Worm (Caenorhabditis elegans) whole organism, L1 larva: Measurements from ENCODE around the gene F53C11.5.

Source experiments
- ceh-82 ChIP-seq, 3 experiments: fragments of 150-350 bp in 1 of 3; sonication (generic microtip) in 2 of 3; optimal IDR thresholded peaks; 2 replicates each; lab custom pipeline; 2014 to 2017; ENCODE audit warnings: missing biosample characterization in 3 of 3, missing genetic modification characterization in 3 of 3
- dpl-1 ChIP-seq, 3 experiments: fragments of 150-350 bp in 2 of 3; sonication (generic microtip) in 1 of 3; optimal IDR thresholded peaks; 2 replicates each; lab custom pipeline; 2014 to 2017; ENCODE audit warnings: missing biosample characterization in 3 of 3, missing genetic modification characterization in 3 of 3, missing genetic modification reagents in 3 of 3
- elt-3 ChIP-seq, 6 experiments: fragments of 150-350 bp in 1 of 6; sonication (generic microtip); optimal IDR thresholded peaks; 2 replicates each; lab custom pipeline; 2017 to 2018; ENCODE audit warnings: missing biosample characterization in 6 of 6, missing genetic modification characterization in 6 of 6, inconsistent platforms in 1 of 6
- fkh-8 ChIP-seq: sonication (generic microtip); optimal IDR thresholded peaks from 2 replicates; lab custom pipeline; 2016; ENCODE audit warnings: mild to moderate bottlenecking, missing genetic modification characterization, missing compliant biosample characterization
- hlh-4 ChIP-seq: sonication (generic microtip); optimal IDR thresholded peaks from 2 replicates; lab custom pipeline; 2016; ENCODE audit warnings: mild to moderate bottlenecking, missing genetic modification characterization, missing compliant biosample characterization
- mdl-1 ChIP-seq, 2 experiments: fragments of 150-350 bp; optimal IDR thresholded peaks; 2 replicates each; lab custom pipeline; 2014 to 2017; ENCODE audit warnings: missing biosample characterization in 2 of 2, missing genetic modification characterization in 2 of 2, inconsistent platforms in 1 of 2
- skn-1 ChIP-seq: fragments of 150-350 bp; optimal IDR thresholded peaks from 2 replicates; lab custom pipeline; 2014; ENCODE audit warnings: missing biosample characterization, missing genetic modification characterization
- snpc-4 ChIP-seq: fragments of 150-350 bp; optimal IDR thresholded peaks from 2 replicates; lab custom pipeline; 2014; ENCODE audit warnings: missing biosample characterization, missing genetic modification characterization
- tbx-2 ChIP-seq: sonication (generic microtip); optimal IDR thresholded peaks from 2 replicates; lab custom pipeline; 2016; ENCODE audit warnings: missing genetic modification characterization, missing compliant biosample characterization
- ztf-11 ChIP-seq, 2 experiments: sonication (generic microtip); optimal IDR thresholded peaks; 2 replicates each; lab custom pipeline; 2016 to 2017; ENCODE audit warnings: missing genetic modification characterization in 2 of 2, missing biosample characterization in 1 of 2, missing compliant biosample characterization in 1 of 2
- ztf-4 ChIP-seq: fragments of 150-350 bp; optimal IDR thresholded peaks from 2 replicates; lab custom pipeline; 2014; ENCODE audit warnings: missing biosample characterization, missing genetic modification characterization

ce11 chrV:13782190-13782589 lies 5.2 kb upstream of the F53C11.5 start, which contains the start of gene decr-1.1:
- TF ChIP-seq snpc-4 (tag; lab: Kevin White, UChicago): no peak
- no peak for TF ChIP-seq skn-1
- no peak for TF ChIP-seq hlh-4 (tag; lab: Kevin White, UChicago)
- TF ChIP-seq dpl-1 (GFP tag; optimal IDR thresholded peaks at IDR 0.05; lab: Kevin White, UChicago): no peak
- TF ChIP-seq elt-3 (tag; optimal IDR thresholded peaks at IDR 0.05; lab: Kevin White, UChicago): no peak
- no peak for TF ChIP-seq ztf-11 (tag; optimal IDR thresholded peaks at IDR 0.05; lab: Kevin White, UChicago)
- TF ChIP-seq ztf-4 (tag; lab: Kevin White, UChicago): no peak
- no peak for TF ChIP-seq mdl-1 (tag; optimal IDR thresholded peaks at IDR 0.05; lab: Kevin White, UChicago)
- TF ChIP-seq fkh-8 (tag; lab: Kevin White, UChicago): no peak
- TF ChIP-seq tbx-2 (tag; lab: Kevin White, UChicago): no peak
- no peak for TF ChIP-seq ceh-82 (tag; optimal IDR thresholded peaks at IDR 0.05; lab: Kevin White, UChicago)
